Fruit fly (Drosophila melanogaster) whole organism: ENCODE data around the gene CG14151.

Experiments
- CG8478 ChIP-seq: fragments of >200 bp; optimal IDR thresholded peaks from 2 replicates; lab custom pipeline; 2018; ENCODE audit warnings: inconsistent platforms
- Dll ChIP-seq: fragments of >200 bp; optimal IDR thresholded peaks from 2 replicates; lab custom pipeline; 2017
- EcR ChIP-seq, 2 experiments: fragments of >200 bp; optimal IDR thresholded peaks; 2 replicates each; lab custom pipeline; 2017; ENCODE audit warnings: missing biosample characterization in 2 of 2, missing genetic modification characterization in 2 of 2, missing genetic modification reagents in 2 of 2
- pan ChIP-seq: fragments of >200 bp; optimal IDR thresholded peaks from 2 replicates; lab custom pipeline; 2017
- psq ChIP-seq: fragments of >200 bp; optimal IDR thresholded peaks from 2 replicates; lab custom pipeline; 2017
- usp ChIP-seq: fragments of >200 bp; optimal IDR thresholded peaks from 2 replicates; lab custom pipeline; 2017; ENCODE audit warnings: missing biosample characterization, missing genetic modification characterization, mixed read lengths

The CG14151 gene

dm6 chr3L:10628384-10628783 lies at the start of gene CG14151:
TSS of gene CG14151 (minus strand) at chr3L:10628484.
- TF ChIP-seq psq (lab: Kevin White, UChicago): no peak
- no peak for TF ChIP-seq usp
- TF ChIP-seq EcR (GFP tag; optimal IDR thresholded peaks at IDR 0.05; lab: Kevin White, UChicago): no peak
- no peak for TF ChIP-seq Dll (lab: Kevin White, UChicago)
- TF ChIP-seq CG8478 (lab: Kevin White, UChicago): no peak
- TF ChIP-seq pan (lab: Kevin White, UChicago): no peak

dm6 chr3L:10677816-10678215 lies 49.5 kb upstream of the CG14151 start:
- TF ChIP-seq psq (lab: Kevin White, UChicago): no peak
- TF ChIP-seq Dll (lab: Kevin White, UChicago): no peak
- TF ChIP-seq usp: no peak
- no peak for TF ChIP-seq pan (lab: Kevin White, UChicago)
- TF ChIP-seq EcR (GFP tag; optimal IDR thresholded peaks at IDR 0.05; lab: Kevin White, UChicago): no peak
- no peak for TF ChIP-seq CG8478 (lab: Kevin White, UChicago)

dm6 chr3L:10675635-10676393 lies 47.5 kb upstream of the CG14151 start:
- no peak for TF ChIP-seq EcR (GFP tag; optimal IDR thresholded peaks at IDR 0.05; lab: Kevin White, UChicago)
- TF ChIP-seq Dll (lab: Kevin White, UChicago): no peak
- no peak for TF ChIP-seq psq (lab: Kevin White, UChicago)
- no peak for TF ChIP-seq pan (lab: Kevin White, UChicago)
- no peak for TF ChIP-seq CG8478 (lab: Kevin White, UChicago)
- TF ChIP-seq usp: no peak

- TF ChIP-seq EcR (GFP tag; optimal IDR thresholded peaks at IDR 0.05; lab: Kevin White, UChicago): no peak
- no peak for TF ChIP-seq pan (lab: Kevin White, UChicago)
- no peak for TF ChIP-seq usp
- no peak for TF ChIP-seq CG8478 (lab: Kevin White, UChicago)
- no peak for TF ChIP-seq Dll (lab: Kevin White, UChicago)
- TF ChIP-seq psq (lab: Kevin White, UChicago): no peak
Observed at dm6 chr3L:10674940-10675339, 46.7 kb upstream of the CG14151 start.

- no peak for TF ChIP-seq EcR (GFP tag; optimal IDR thresholded peaks at IDR 0.05; lab: Kevin White, UChicago)
- no peak for TF ChIP-seq psq (lab: Kevin White, UChicago)
- TF ChIP-seq usp: no peak
- TF ChIP-seq CG8478 (lab: Kevin White, UChicago): no peak
- TF ChIP-seq Dll (lab: Kevin White, UChicago): no peak
- no peak for TF ChIP-seq pan (lab: Kevin White, UChicago)
Observed at dm6 chr3L:10674145-10674547, 45.9 kb upstream of the CG14151 start.

dm6 chr3L:10672540-10672939 lies 44.3 kb upstream of the CG14151 start:
- TF ChIP-seq CG8478 (lab: Kevin White, UChicago): no peak
- no peak for TF ChIP-seq psq (lab: Kevin White, UChicago)
- TF ChIP-seq pan (lab: Kevin White, UChicago): no peak
- TF ChIP-seq usp: no peak
- TF ChIP-seq EcR (GFP tag; optimal IDR thresholded peaks at IDR 0.05; lab: Kevin White, UChicago): no peak

dm6 chr3L:10669592-10670400 lies 41.5 kb upstream of the CG14151 start:
- TF ChIP-seq CG8478 (lab: Kevin White, UChicago) (no peak), EcR (GFP tag; optimal IDR thresholded peaks at IDR 0.05; lab: Kevin White, UChicago) (no peak), pan (lab: Kevin White, UChicago) (no peak)

dm6 chr3L:10667341-10667740 lies 39.1 kb upstream of the CG14151 start:
- no peak for TF ChIP-seq psq (lab: Kevin White, UChicago)
- TF ChIP-seq EcR (GFP tag; optimal IDR thresholded peaks at IDR 0.05; lab: Kevin White, UChicago): no peak
- no peak for TF ChIP-seq CG8478 (lab: Kevin White, UChicago)
- no peak for TF ChIP-seq usp
- no peak for TF ChIP-seq Dll (lab: Kevin White, UChicago)
- TF ChIP-seq pan (lab: Kevin White, UChicago): no peak

- TF ChIP-seq Dll (lab: Kevin White, UChicago) (peak; percentile 56), usp (no peak), pan (lab: Kevin White, UChicago) (no peak)
Observed at dm6 chr3L:10666511-10667003, 38.3 kb upstream of the CG14151 start.

- TF ChIP-seq EcR (GFP tag; optimal IDR thresholded peaks at IDR 0.05; lab: Kevin White, UChicago): no peak
- no peak for TF ChIP-seq Dll (lab: Kevin White, UChicago)
- TF ChIP-seq psq (lab: Kevin White, UChicago): no peak
- TF ChIP-seq pan (lab: Kevin White, UChicago): no peak
- TF ChIP-seq usp: no peak
- no peak for TF ChIP-seq CG8478 (lab: Kevin White, UChicago)
Observed at dm6 chr3L:10665433-10666150, 37.3 kb upstream of the CG14151 start.

dm6 chr3L:10664511-10665062 lies 36.3 kb upstream of the CG14151 start, which contains the start of gene simj:
TSS of gene simj (plus strand) at chr3L:10664739.
- TF ChIP-seq EcR (GFP tag; optimal IDR thresholded peaks at IDR 0.05; lab: Kevin White, UChicago) (no peak), pan (lab: Kevin White, UChicago) (no peak), usp (no peak), CG8478 (lab: Kevin White, UChicago) (no peak), psq (lab: Kevin White, UChicago) (no peak), Dll (lab: Kevin White, UChicago) (no peak)
